ENCODE assay signal across 4 fruit fly cellular contexts in genomic region chr3L:12145709-12146694, dm6.
A peak's percentile ranks its signal among the peaks of the same experiment; 100 is the strongest.
TF ChIP-seq lines count a peak whose summit lies in the region.

Gene eIF3l, minus strand, starts transcription at chr3L:12146097.
Gene Nrx-IV, plus strand, starts transcription at chr3L:12146519.

- TF ChIP-seq CTCF in whole organism, embryonic (GFP tag; optimal IDR thresholded peaks at IDR 0.05; lab: Kevin White, UChicago): no peak

TF ChIP-seq in whole organism, embryonic, 481 proteins besides CTCF, POLR2A, EP300 and RAD21 (continues in another document):
- TF ChIP-seq CG14710 (tag; optimal IDR thresholded peaks at IDR 0.05; lab: Kevin White, UChicago) (peak; percentile 60), unc-4 (GFP tag; IDR thresholded peaks at IDR 0.05; lab: Robert Waterston, UW; ENCODE audit: partially characterized antibody) (peak; percentile 71), CG4282 (GFP tag; optimal IDR thresholded peaks at IDR 0.05; lab: Kevin White, UChicago) (no peak), aop (GFP tag; IDR thresholded peaks at IDR 0.05; lab: Robert Waterston, UW) (no peak), org-1 (GFP tag; optimal IDR thresholded peaks at IDR 0.05; lab: Kevin White, UChicago) (no peak), Xrp1 (GFP tag; IDR thresholded peaks at IDR 0.05; lab: Robert Waterston, UW) (no peak), sim (GFP tag; IDR thresholded peaks at IDR 0.05; lab: Robert Waterston, UW) (no peak), CG7786 (GFP tag; optimal IDR thresholded peaks at IDR 0.05; lab: Kevin White, UChicago) (no peak), gfzf (GFP tag; optimal IDR thresholded peaks at IDR 0.05; lab: Kevin White, UChicago) (peak; percentile 81), CG7963 (GFP tag; IDR thresholded peaks at IDR 0.05; lab: Robert Waterston, UW; ENCODE audit: partially characterized antibody) (peak; percentile 4; the same call in 1 of the 3 replicates), kay (GFP tag; optimal IDR thresholded peaks at IDR 0.05; lab: Kevin White, UChicago) (peak; percentile 35), wor (GFP tag; IDR thresholded peaks at IDR 0.05; lab: Robert Waterston, UW) (no peak), unpg (GFP tag; optimal IDR thresholded peaks at IDR 0.05; lab: Kevin White, UChicago) (no peak), Doc2 (GFP tag; IDR thresholded peaks at IDR 0.05; lab: Robert Waterston, UW) (no peak), CG13287 (GFP tag; IDR thresholded peaks at IDR 0.05; lab: Robert Waterston, UW; ENCODE audit: partially characterized antibody) (peak; percentile 72), HLH4C (GFP tag; IDR thresholded peaks at IDR 0.05; lab: Robert Waterston, UW; ENCODE audit: partially characterized antibody) (peak; percentile 69), inv (GFP tag; IDR thresholded peaks at IDR 0.05; lab: Robert Waterston, UW; ENCODE audit: partially characterized antibody) (peak; percentile 72), CG33213 (GFP tag; optimal IDR thresholded peaks at IDR 0.05; lab: Kevin White, UChicago) (peak; percentile 18), CG30020 (tag; optimal IDR thresholded peaks at IDR 0.05; lab: Kevin White, UChicago) (peak; percentile 27), HmgZ (tag; optimal IDR thresholded peaks at IDR 0.05; lab: Kevin White, UChicago) (peak; percentile 14), sna (GFP tag; IDR thresholded peaks at IDR 0.05; lab: Robert Waterston, UW; ENCODE audit: partially characterized antibody) (peak; percentile 41; the same call in 1 of the 2 replicates)

TF ChIP-seq in whole organism, prepupa, 60 proteins besides CTCF, POLR2A, EP300 and RAD21:
- TF ChIP-seq CG10631 (GFP tag; optimal IDR thresholded peaks at IDR 0.05; lab: Kevin White, UChicago): no peak
- TF ChIP-seq CG32006 (GFP tag; optimal IDR thresholded peaks at IDR 0.05; lab: Kevin White, UChicago): no peak
- peak; percentile 7 for TF ChIP-seq CG6854 (GFP tag; optimal IDR thresholded peaks at IDR 0.05; lab: Kevin White, UChicago)
- no peak for TF ChIP-seq Eip93F (GFP tag; optimal IDR thresholded peaks at IDR 0.05; lab: Kevin White, UChicago)
- no peak for TF ChIP-seq CG7368 (GFP tag; optimal IDR thresholded peaks at IDR 0.05; lab: Kevin White, UChicago)
- TF ChIP-seq fd85E (GFP tag; optimal IDR thresholded peaks at IDR 0.05; lab: Kevin White, UChicago): no peak
- peak; percentile 16 for TF ChIP-seq esn (GFP tag; optimal IDR thresholded peaks at IDR 0.05; lab: Kevin White, UChicago)
- TF ChIP-seq CG11902 (GFP tag; optimal IDR thresholded peaks at IDR 0.05; lab: Kevin White, UChicago): no peak
- no peak for TF ChIP-seq CG9139 (GFP tag; optimal IDR thresholded peaks at IDR 0.05; lab: Kevin White, UChicago)
- TF ChIP-seq CG11294 (GFP tag; IDR thresholded peaks at IDR 0.05; lab: Robert Waterston, UW): no peak

TF ChIP-seq in whole organism, pupa, 21 proteins besides CTCF, POLR2A, EP300 and RAD21:
- 0 out of 3 replicates have a peak, but pooled peaks have one; percentile 16 for TF ChIP-seq CG4496 (GFP tag; IDR thresholded peaks at IDR 0.05; lab: Robert Waterston, UW)
- TF ChIP-seq rn (GFP tag; IDR thresholded peaks at IDR 0.05; lab: Robert Waterston, UW): no peak
TF ChIP-seq in whole organism, pupa: peak in this region for 1.

TF ChIP-seq in whole organism, wandering third instar larva, 38 proteins besides CTCF, POLR2A, EP300 and RAD21:
- TF ChIP-seq Vsx2 (GFP tag; optimal IDR thresholded peaks at IDR 0.05; lab: Kevin White, UChicago; ENCODE audit: partially characterized antibody): no peak
- TF ChIP-seq woc (GFP tag; optimal IDR thresholded peaks at IDR 0.05; lab: Kevin White, UChicago): peak; percentile 62
- TF ChIP-seq Rel (GFP tag; optimal IDR thresholded peaks at IDR 0.05; lab: Kevin White, UChicago): no peak
- TF ChIP-seq Rel (tag; optimal IDR thresholded peaks at IDR 0.05; lab: Kevin White, UChicago): peak; percentile 73

Comparison
In these comparisons a context has a peak if more than half of its experiments do, and no peak if none do; other contexts are left out.
1. Of the 7 proteins assayed by ChIP-seq in both whole organism, embryonic and whole organism, prepupa: peak only in whole organism, embryonic: none; only in whole organism, prepupa: CG6854; in both: none; in neither: 6.